Worm (Caenorhabditis elegans) whole organism, L1 larva: ENCODE measurements around the gene F38A1.15.

Experiments used
- ceh-82 ChIP-seq, 3 experiments: fragments of 150-350 bp in 1 of 3; sonication (generic microtip) in 2 of 3; optimal IDR thresholded peaks; 2 replicates each; lab custom pipeline; 2014 to 2017; ENCODE audit warnings: missing biosample characterization in 3 of 3, missing genetic modification characterization in 3 of 3
- ceh-90 ChIP-seq: sonication (generic microtip); optimal IDR thresholded peaks from 2 replicates; lab custom pipeline; 2016; ENCODE audit warnings: missing genetic modification characterization, missing compliant biosample characterization
- pqm-1 ChIP-seq: sonication (generic microtip); optimal IDR thresholded peaks from 3 replicates; lab custom pipeline; 2017; ENCODE audit warnings: missing biosample characterization, missing genetic modification characterization
- zag-1 ChIP-seq: fragments of 150-350 bp; optimal IDR thresholded peaks from 2 replicates; lab custom pipeline; 2014; ENCODE audit warnings: missing biosample characterization, missing genetic modification characterization

DNA sequence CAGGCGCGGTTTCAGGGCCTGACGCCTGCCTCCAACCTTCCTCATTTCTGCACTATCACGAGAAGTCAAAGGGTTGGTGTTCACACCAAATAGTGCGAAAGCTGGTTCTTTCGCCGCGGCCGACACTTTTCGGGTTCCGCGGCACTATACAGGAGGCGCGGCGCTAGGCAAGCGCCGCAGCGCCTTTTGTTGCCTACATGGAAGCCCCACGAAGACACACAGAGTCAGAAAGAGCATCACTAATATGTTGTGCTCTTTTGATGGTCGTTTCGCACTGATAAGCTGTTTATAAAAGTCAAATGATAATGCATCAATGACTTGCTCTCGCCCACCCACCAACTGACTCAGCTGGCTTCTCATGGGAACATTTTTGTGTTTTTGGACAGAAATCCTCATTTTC is 31.3 kb downstream of the F38A1.15 start:
- TF ChIP-seq pqm-1 (tag; lab: Kevin White, UChicago) (no peak), zag-1 (tag; lab: Kevin White, UChicago) (no peak), ceh-82 (tag; optimal IDR thresholded peaks at IDR 0.05; lab: Kevin White, UChicago) (no peak), ceh-90 (tag; lab: Kevin White, UChicago) (no peak)
